Worm (Caenorhabditis elegans) whole organism, late embryonic: ENCODE data around the gene fbxa-80.

ENCODE experiments used
- C08G9.2 ChIP-seq: sonication (generic microtip); optimal IDR thresholded peaks from 2 replicates; lab custom pipeline; 2016; ENCODE audit warnings: mild to moderate bottlenecking, missing genetic modification characterization, moderate library complexity, missing compliant biosample characterization
- F13H6.1 ChIP-seq: sonication (generic microtip); optimal IDR thresholded peaks from 2 replicates; lab custom pipeline; 2016; ENCODE audit warnings: missing genetic modification characterization, missing compliant biosample characterization
- K09A11.1 ChIP-seq: sonication (generic microtip); optimal IDR thresholded peaks from 2 replicates; lab custom pipeline; 2017; ENCODE audit warnings: antibody characterized with exemption, mild to moderate bottlenecking, missing genetic modification characterization, missing compliant biosample characterization; ENCODE audit not compliant: insufficient read depth
- T23F11.4 ChIP-seq: fragments of 200-800 bp; sonication (Bioruptor generic); optimal IDR thresholded peaks from 2 replicates; lab custom pipeline; 2018; ENCODE audit warnings: mild to moderate bottlenecking, missing genetic modification characterization, missing compliant biosample characterization
- Y22D7AL.16 ChIP-seq: sonication (generic microtip); optimal IDR thresholded peaks from 2 replicates; lab custom pipeline; 2016; ENCODE audit warnings: missing genetic modification characterization, missing compliant biosample characterization
- ahr-1 ChIP-seq: sonication (generic microtip); optimal IDR thresholded peaks from 2 replicates; lab custom pipeline; 2016; ENCODE audit warnings: missing genetic modification characterization, missing compliant biosample characterization
- ceh-30 ChIP-seq: fragments of 150-350 bp; optimal IDR thresholded peaks from 2 replicates; lab custom pipeline; 2014; ENCODE audit warnings: missing biosample characterization, missing genetic modification characterization
- ceh-45 ChIP-seq: fragments of 200-800 bp; sonication (Bioruptor generic); IDR thresholded peaks from 2 replicates; pipeline ENCODE4 v1.3.6; 2022; ENCODE audit warnings: missing genetic modification reagents, missing genetic modification characterization, missing compliant biosample characterization
- dve-1 ChIP-seq: sonication (generic microtip); optimal IDR thresholded peaks from 2 replicates; lab custom pipeline; 2017; ENCODE audit warnings: antibody characterized with exemption, mild to moderate bottlenecking, missing genetic modification characterization, missing compliant biosample characterization
- elt-2 ChIP-seq: sonication (generic microtip); optimal IDR thresholded peaks from 2 replicates; lab custom pipeline; 2016; ENCODE audit warnings: missing genetic modification reagents, missing genetic modification characterization, missing compliant biosample characterization
- elt-4 ChIP-seq: sonication (generic microtip); optimal IDR thresholded peaks from 2 replicates; lab custom pipeline; 2016; ENCODE audit warnings: missing genetic modification characterization, missing compliant biosample characterization
- gmeb-2 ChIP-seq: sonication (generic microtip); optimal IDR thresholded peaks from 2 replicates; lab custom pipeline; 2016; ENCODE audit warnings: missing genetic modification characterization, inconsistent platforms, missing compliant biosample characterization
- hlh-6 ChIP-seq: sonication (generic microtip); optimal IDR thresholded peaks from 2 replicates; lab custom pipeline; 2016; ENCODE audit warnings: missing genotype, missing genetic modification characterization, missing compliant biosample characterization
- hlh-8 ChIP-seq: sonication (generic microtip); optimal IDR thresholded peaks from 2 replicates; lab custom pipeline; 2016; ENCODE audit warnings: missing genotype, missing genetic modification characterization, missing compliant biosample characterization
- lin-11 ChIP-seq: fragments of 200-800 bp; sonication (Bioruptor generic); optimal IDR thresholded peaks from 2 replicates; lab custom pipeline; 2018; ENCODE audit warnings: mild to moderate bottlenecking, missing genetic modification characterization, missing compliant biosample characterization
- madf-2 ChIP-seq: sonication (generic microtip); optimal IDR thresholded peaks from 2 replicates; lab custom pipeline; 2017; ENCODE audit warnings: missing genetic modification characterization, missing compliant biosample characterization
- mec-3 ChIP-seq: sonication (generic microtip); optimal IDR thresholded peaks from 2 replicates; lab custom pipeline; 2016; ENCODE audit warnings: borderline replicate concordance, missing genetic modification characterization, missing compliant biosample characterization
- nfya-1 ChIP-seq: sonication (generic microtip); optimal IDR thresholded peaks from 2 replicates; lab custom pipeline; 2017; ENCODE audit warnings: missing genetic modification characterization, mild to moderate bottlenecking, missing compliant biosample characterization, antibody characterized with exemption, moderate library complexity
- nhr-232 ChIP-seq: sonication (generic microtip); optimal IDR thresholded peaks from 2 replicates; lab custom pipeline; 2016; ENCODE audit warnings: missing genetic modification characterization, missing compliant biosample characterization
- pat-9 ChIP-seq: fragments of 200-800 bp; sonication (Bioruptor generic); optimal IDR thresholded peaks from 2 replicates; lab custom pipeline; 2018; ENCODE audit warnings: mild to moderate bottlenecking, missing genetic modification characterization, moderate library complexity, missing compliant biosample characterization
- pax-1 ChIP-seq: fragments of 150-350 bp; optimal IDR thresholded peaks from 2 replicates; lab custom pipeline; 2014; ENCODE audit warnings: missing biosample characterization, missing genetic modification characterization
- pha-4 ChIP-seq: fragments of 150-350 bp; optimal IDR thresholded peaks from 2 replicates; lab custom pipeline; 2018; ENCODE audit warnings: missing biosample characterization, missing genetic modification reagents, missing genetic modification characterization
- pqm-1 ChIP-seq: sonication (generic microtip); optimal IDR thresholded peaks from 2 replicates; lab custom pipeline; 2016; ENCODE audit warnings: missing genetic modification characterization, missing compliant biosample characterization
- rnt-1 ChIP-seq: sonication (generic microtip); optimal IDR thresholded peaks from 2 replicates; lab custom pipeline; 2016; ENCODE audit warnings: missing genetic modification characterization, missing compliant biosample characterization
- sdc-2 ChIP-seq: sonication (generic microtip); optimal IDR thresholded peaks from 2 replicates; lab custom pipeline; 2016; ENCODE audit warnings: missing genotype, missing genetic modification characterization, missing compliant biosample characterization
- sox-4 ChIP-seq: sonication (generic microtip); optimal IDR thresholded peaks from 2 replicates; lab custom pipeline; 2017; ENCODE audit warnings: mild to moderate bottlenecking, missing genetic modification characterization, inconsistent platforms, missing compliant biosample characterization
- syd-9 ChIP-seq: sonication (generic microtip); optimal IDR thresholded peaks from 2 replicates; lab custom pipeline; 2016; ENCODE audit warnings: mild to moderate bottlenecking, missing genetic modification characterization, moderate library complexity, missing compliant biosample characterization
- tbx-2 ChIP-seq: sonication (generic microtip); optimal IDR thresholded peaks from 2 replicates; lab custom pipeline; 2016; ENCODE audit warnings: missing genetic modification characterization, missing compliant biosample characterization
- tbx-7 ChIP-seq: sonication (generic microtip); optimal IDR thresholded peaks from 2 replicates; lab custom pipeline; 2016; ENCODE audit warnings: missing genotype, missing genetic modification characterization, missing compliant biosample characterization
- ttx-3 ChIP-seq: sonication (generic microtip); optimal IDR thresholded peaks from 2 replicates; lab custom pipeline; 2016; ENCODE audit warnings: missing genetic modification reagents, missing genetic modification characterization, missing compliant biosample characterization
- unc-42 ChIP-seq: sonication (generic microtip); optimal IDR thresholded peaks from 2 replicates; lab custom pipeline; 2016; ENCODE audit warnings: missing genotype, missing genetic modification characterization, missing compliant biosample characterization
- unc-55 ChIP-seq: sonication (generic microtip); optimal IDR thresholded peaks from 2 replicates; lab custom pipeline; 2017; ENCODE audit warnings: missing biosample characterization, missing genetic modification reagents, missing genetic modification characterization
- unc-86 ChIP-seq: sonication (generic microtip); optimal IDR thresholded peaks from 2 replicates; lab custom pipeline; 2016; ENCODE audit warnings: missing genetic modification characterization, missing compliant biosample characterization
- zip-5 ChIP-seq: sonication (generic microtip); optimal IDR thresholded peaks from 2 replicates; lab custom pipeline; 2016; ENCODE audit warnings: missing genetic modification characterization, missing compliant biosample characterization
- ztf-16 ChIP-seq: sonication (generic microtip); optimal IDR thresholded peaks from 2 replicates; lab custom pipeline; 2017; ENCODE audit warnings: missing genetic modification characterization, missing compliant biosample characterization

fbxa-80 gene

DNA sequence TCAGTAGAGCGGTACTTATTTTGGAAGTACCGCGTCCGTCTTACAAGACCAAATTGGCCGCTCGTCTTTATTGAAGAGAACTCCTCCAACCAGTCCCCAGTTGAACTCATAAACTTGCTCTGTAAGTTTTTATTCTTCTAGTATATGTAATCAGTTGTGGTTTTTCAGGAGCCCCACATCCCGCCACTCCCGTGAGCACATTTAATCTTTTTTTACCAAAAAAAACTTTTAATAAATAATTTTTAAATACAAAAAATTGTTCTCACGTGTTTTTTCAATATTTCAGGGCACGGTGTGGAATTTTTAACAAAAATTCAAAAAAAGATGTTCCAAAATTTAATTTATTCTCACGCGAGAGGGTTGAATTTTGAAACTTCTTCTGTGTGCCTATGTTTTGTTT, 9.5 kb upstream of the fbxa-80 start, which contains the start of gene fbxa-14:
Gene fbxa-14, minus strand, starts transcription at position 101 of the 400 bp plus-strand sequence.
- TF ChIP-seq tbx-7 (tag; lab: Kevin White, UChicago) (no peak), mec-3 (tag; lab: Kevin White, UChicago) (no peak), sox-4 (no peak), Y22D7AL.16 (tag; lab: Kevin White, UChicago) (no peak), rnt-1 (tag; lab: Kevin White, UChicago) (no peak)
- TF ChIP-seq, all 69 proteins: peak for 0

DNA sequence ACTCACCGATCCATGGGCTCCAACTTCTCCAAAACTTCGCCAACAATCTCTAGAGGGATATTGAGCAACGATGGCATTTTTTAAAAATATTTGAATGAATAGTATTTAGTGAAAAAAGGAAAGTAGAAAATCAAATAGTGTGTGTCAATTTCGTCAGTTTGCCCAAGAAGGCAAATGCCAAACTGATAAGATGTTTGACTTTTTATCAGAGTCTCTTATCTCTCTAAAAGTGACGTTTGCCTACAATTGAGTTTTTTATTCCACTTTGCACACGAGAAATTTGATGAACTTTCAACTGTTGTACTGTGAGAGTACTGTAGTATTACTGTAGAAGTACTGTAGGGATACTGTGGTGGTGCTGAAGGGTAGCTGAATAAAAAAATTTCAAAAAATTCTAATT, 8.5 kb upstream of the fbxa-80 start:
- TF ChIP-seq elt-2 (tag; lab: Kevin White, UChicago) (peak; percentile 91), lin-11 (tag; lab: Kevin White, UChicago) (no peak)

DNA sequence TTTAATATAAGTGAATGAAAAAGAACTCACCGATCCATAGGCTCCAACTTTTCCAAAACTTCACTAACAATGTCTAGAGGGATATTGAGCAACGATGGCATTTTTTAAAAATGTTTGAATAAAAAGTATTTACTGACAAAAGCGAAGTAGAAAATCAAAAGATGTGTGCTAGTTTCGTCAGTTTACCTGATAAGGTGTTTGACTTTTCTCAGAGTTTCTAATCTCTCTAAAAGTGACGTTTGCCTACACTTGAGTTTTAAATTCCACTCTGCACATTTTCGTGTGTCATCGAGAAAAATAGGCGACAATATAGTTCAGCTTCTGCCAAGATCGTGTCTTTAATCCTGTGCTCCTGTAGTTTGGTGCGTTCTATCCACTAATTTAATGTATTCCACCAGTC, 6.6 kb upstream of the fbxa-80 start, which contains the start of gene fbxa-15:
Gene fbxa-15, minus strand, starts transcription at position 101 of the 400 bp plus-strand sequence.
- TF ChIP-seq elt-4 (tag; lab: Kevin White, UChicago) (no peak), unc-42 (tag; lab: Kevin White, UChicago) (no peak), nhr-232 (tag; lab: Kevin White, UChicago) (no peak), lin-11 (tag; lab: Kevin White, UChicago) (no peak), hlh-6 (tag; lab: Kevin White, UChicago) (no peak), K09A11.1 (tag; lab: Kevin White, UChicago) (no peak), pax-1 (no peak), tbx-2 (no peak), Y22D7AL.16 (tag; lab: Kevin White, UChicago) (no peak), sdc-2 (tag; lab: Kevin White, UChicago) (no peak), pha-4 (no peak), tbx-7 (tag; lab: Kevin White, UChicago) (no peak), ztf-16 (tag; lab: Kevin White, UChicago) (no peak), unc-86 (tag; lab: Kevin White, UChicago) (no peak), madf-2 (tag; lab: Kevin White, UChicago) (no peak)

DNA sequence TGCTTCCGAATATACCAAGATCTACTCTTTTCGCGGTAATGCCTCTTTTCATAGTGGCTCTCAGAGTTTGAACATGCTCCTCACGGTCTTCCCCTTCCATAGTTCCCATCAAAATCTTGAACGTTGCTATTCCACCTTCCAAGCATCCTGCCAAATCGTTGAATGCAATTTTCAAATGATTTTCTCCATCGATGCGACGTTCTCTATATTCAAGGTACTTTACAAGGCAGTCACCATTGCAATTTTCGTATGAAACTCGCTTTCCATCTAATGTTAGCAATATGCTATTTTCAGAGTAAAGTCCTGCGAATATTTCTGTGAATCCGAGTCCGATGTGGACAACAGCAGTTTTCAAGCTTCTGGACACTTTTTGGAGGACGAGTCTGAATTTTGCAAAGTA, 727 bp downstream of the fbxa-80 start:
- TF ChIP-seq nfya-1 (tag; lab: Kevin White, UChicago) (no peak), ceh-30 (tag; lab: Kevin White, UChicago) (no peak), ttx-3 (no peak), T23F11.4 (GFP tag; lab: Kevin White, UChicago) (no peak), rnt-1 (tag; lab: Kevin White, UChicago) (no peak), ceh-45 (no peak), zip-5 (tag; lab: Kevin White, UChicago) (no peak), Y22D7AL.16 (tag; lab: Kevin White, UChicago) (no peak), syd-9 (tag; lab: Kevin White, UChicago) (no peak), K09A11.1 (tag; lab: Kevin White, UChicago) (no peak), nhr-232 (tag; lab: Kevin White, UChicago) (no peak), C08G9.2 (tag; lab: Kevin White, UChicago) (no peak), hlh-8 (no peak)

DNA sequence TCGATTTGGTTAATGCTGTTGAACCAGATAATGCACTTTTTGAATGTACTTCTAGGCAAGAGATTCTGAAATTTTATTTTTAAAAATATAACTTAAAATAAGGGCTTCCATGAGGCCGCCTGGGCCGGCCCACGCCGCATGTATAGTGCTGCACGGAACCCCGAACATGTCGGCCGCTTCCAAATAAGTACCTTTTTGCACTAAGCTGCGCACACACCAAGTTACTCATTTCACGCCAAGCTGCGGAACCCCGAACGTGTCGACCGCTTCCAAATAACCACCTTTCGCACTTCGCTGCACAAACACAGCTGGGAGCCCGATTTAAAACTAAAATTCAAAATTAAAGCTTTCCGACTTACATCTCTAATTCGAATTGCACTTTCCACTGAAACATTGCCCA, 3.6 kb downstream of the fbxa-80 start:
- no peak for TF ChIP-seq hlh-6 (tag; lab: Kevin White, UChicago)
- no peak for TF ChIP-seq syd-9 (tag; lab: Kevin White, UChicago)
- TF ChIP-seq unc-55 (GFP tag; lab: Kevin White, UChicago): no peak
- TF ChIP-seq pat-9: no peak

DNA sequence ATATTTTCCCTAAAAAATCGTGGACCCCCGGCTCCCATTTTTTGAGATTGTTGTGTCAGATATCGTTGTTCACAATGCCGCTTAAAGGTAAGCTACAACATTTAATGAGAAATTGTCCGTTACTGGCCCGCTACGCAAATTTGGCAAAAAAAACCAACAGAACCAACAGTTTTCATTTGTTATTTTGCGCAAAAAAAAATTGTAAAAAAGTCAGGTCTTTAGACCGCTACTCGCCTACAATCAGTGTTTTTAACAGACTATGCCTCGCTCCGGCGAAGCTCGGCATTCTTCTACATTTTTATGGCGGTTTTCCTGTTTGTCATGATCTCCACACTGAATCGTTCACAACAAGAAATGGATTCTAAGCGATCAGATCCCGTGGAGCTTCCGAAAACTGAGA, 6.1 kb downstream of the fbxa-80 start, which contains the start of gene Y82E9BL.12:
Gene Y82E9BL.12, plus strand, starts transcription at position 301 of the 400 bp plus-strand sequence.
- TF ChIP-seq syd-9 (tag; lab: Kevin White, UChicago): no peak
- TF ChIP-seq lin-11 (tag; lab: Kevin White, UChicago): no peak
- TF ChIP-seq ahr-1 (tag; lab: Kevin White, UChicago): no peak
- no peak for TF ChIP-seq rnt-1 (tag; lab: Kevin White, UChicago)
- no peak for TF ChIP-seq gmeb-2
- no peak for TF ChIP-seq dve-1 (tag; lab: Kevin White, UChicago)
- TF ChIP-seq pqm-1 (tag; lab: Kevin White, UChicago): no peak
- no peak for TF ChIP-seq pha-4
- TF ChIP-seq ceh-30 (tag; lab: Kevin White, UChicago): no peak
- TF ChIP-seq F13H6.1 (tag; lab: Kevin White, UChicago): no peak
